Worm (Caenorhabditis elegans) whole organism, young adult: ENCODE measurements around the gene W05B10.3.

ENCODE experiments used
- C06A6.2 ChIP-seq: fragments of 200-800 bp; sonication (Bioruptor generic); conservative IDR thresholded peaks from 2 replicates; pipeline ENCODE4 v1.3.6; 2022; ENCODE audit warnings: missing genetic modification characterization, missing compliant biosample characterization
- F10E7.11 ChIP-seq: sonication (generic microtip); optimal IDR thresholded peaks from 2 replicates; lab custom pipeline; 2017; ENCODE audit warnings: mild to moderate bottlenecking, missing genetic modification characterization, moderate library complexity, missing compliant biosample characterization
- F33H1.4 ChIP-seq: fragments of 200-800 bp; sonication (Bioruptor generic); IDR thresholded peaks from 2 replicates; pipeline ENCODE4 v1.3.6; 2022; ENCODE audit warnings: missing genetic modification reagents, missing genetic modification characterization, missing compliant biosample characterization
- F39B2.1 ChIP-seq: fragments of 200-800 bp; sonication (Bioruptor generic); IDR thresholded peaks from 2 replicates; pipeline ENCODE4 v1.3.6; 2022; ENCODE audit warnings: missing genetic modification reagents, missing genetic modification characterization, missing compliant biosample characterization
- F49E8.2 ChIP-seq: sonication (generic microtip); optimal IDR thresholded peaks from 3 replicates; lab custom pipeline; 2017; ENCODE audit warnings: missing genetic modification characterization, mild to moderate bottlenecking, missing compliant biosample characterization, antibody characterized with exemption, moderate library complexity; ENCODE audit not compliant: insufficient read depth
- F52B5.7 ChIP-seq: sonication (generic microtip); optimal IDR thresholded peaks from 2 replicates; lab custom pipeline; 2016; ENCODE audit warnings: mild to moderate bottlenecking, missing genetic modification characterization, missing compliant biosample characterization
- F55B11.4 ChIP-seq: sonication (generic microtip); optimal IDR thresholded peaks from 2 replicates; lab custom pipeline; 2016; ENCODE audit warnings: missing compliant biosample characterization, missing genetic modification characterization, borderline replicate concordance; ENCODE audit not compliant: insufficient read depth
- F57A8.1 ChIP-seq: fragments of 200-800 bp; sonication (Bioruptor generic); optimal IDR thresholded peaks from 2 replicates; lab custom pipeline; 2018; ENCODE audit warnings: mild to moderate bottlenecking, missing genetic modification characterization, moderate library complexity, missing compliant biosample characterization
- K11D2.4 ChIP-seq: fragments of 200-800 bp; sonication (Bioruptor generic); IDR thresholded peaks from 2 replicates; pipeline ENCODE4 v1.3.6; 2022; ENCODE audit warnings: missing genetic modification reagents, missing genetic modification characterization, missing compliant biosample characterization
- K12H6.12 ChIP-seq: fragments of 200-800 bp; sonication (Bioruptor generic); optimal IDR thresholded peaks from 2 replicates; lab custom pipeline; 2018; ENCODE audit warnings: mild to moderate bottlenecking, missing genetic modification characterization, missing compliant biosample characterization
- Y67H2A.10 ChIP-seq: fragments of 200-800 bp; sonication (Bioruptor generic); conservative IDR thresholded peaks from 2 replicates; pipeline ENCODE4 v1.3.6; 2022; ENCODE audit warnings: missing genetic modification reagents, missing genetic modification characterization, missing compliant biosample characterization
- akir-1 ChIP-seq: fragments of 200-800 bp; sonication (Bioruptor generic); optimal IDR thresholded peaks from 2 replicates; lab custom pipeline; 2018; ENCODE audit warnings: mild to moderate bottlenecking, missing genetic modification characterization, moderate library complexity, missing compliant biosample characterization
- aptf-2 ChIP-seq: fragments of 200-800 bp; sonication (Bioruptor generic); conservative IDR thresholded peaks from 2 replicates; pipeline ENCODE4 v1.3.6; 2022; ENCODE audit warnings: missing genetic modification reagents, missing genetic modification characterization, missing compliant biosample characterization
- athp-1 ChIP-seq: sonication (generic microtip); optimal IDR thresholded peaks from 2 replicates; lab custom pipeline; 2017; ENCODE audit warnings: mild to moderate bottlenecking, missing genetic modification characterization, missing compliant biosample characterization
- attf-6 ChIP-seq: fragments of 200-800 bp; sonication (Bioruptor generic); IDR thresholded peaks from 2 replicates; pipeline ENCODE4 v1.3.6; 2022; ENCODE audit warnings: missing genetic modification reagents, missing genetic modification characterization, missing compliant biosample characterization
- cebp-1 ChIP-seq, 2 experiments: fragments of 200-800 bp in 1 of 2; sonication (Bioruptor generic) in 1 of 2; sonication (generic microtip) in 1 of 2; IDR thresholded peaks in 1 of 2; optimal IDR thresholded peaks in 1 of 2; 2 replicates each; pipeline versions ENCODE4 v1.3.6 to Lab custom; 2017 to 2022; ENCODE audit warnings: missing compliant biosample characterization in 2 of 2, missing genetic modification characterization in 2 of 2, mild to moderate bottlenecking in 1 of 2, missing genetic modification reagents in 1 of 2, moderate library complexity in 1 of 2
- ceh-91 ChIP-seq: fragments of 200-800 bp; sonication (Bioruptor generic); IDR thresholded peaks from 2 replicates; pipeline ENCODE4 v1.3.6; 2022; ENCODE audit warnings: missing genetic modification reagents, missing genetic modification characterization, missing compliant biosample characterization
- die-1 ChIP-seq: sonication (generic microtip); optimal IDR thresholded peaks from 2 replicates; lab custom pipeline; 2016; ENCODE audit warnings: missing genotype, mild to moderate bottlenecking, missing genetic modification characterization, missing compliant biosample characterization
- dpl-1 ChIP-seq: fragments of 150-350 bp; optimal IDR thresholded peaks from 2 replicates; lab custom pipeline; 2014; ENCODE audit warnings: missing biosample characterization, missing genetic modification reagents, missing genetic modification characterization
- egl-44 ChIP-seq: fragments of 200-800 bp; sonication (Bioruptor generic); IDR thresholded peaks from 2 replicates; pipeline ENCODE4 v1.3.6; 2022; ENCODE audit warnings: missing genetic modification reagents, missing genetic modification characterization, missing compliant biosample characterization
- egrh-3 ChIP-seq: fragments of 200-800 bp; sonication (Bioruptor generic); IDR thresholded peaks from 2 replicates; pipeline ENCODE4 v1.3.6; 2022; ENCODE audit warnings: missing genetic modification reagents, missing genetic modification characterization, missing compliant biosample characterization
- him-1 ChIP-seq: sonication (generic microtip); optimal IDR thresholded peaks from 2 replicates; lab custom pipeline; 2016; ENCODE audit warnings: missing genotype, missing genetic modification reagents, missing genetic modification characterization, missing compliant biosample characterization
- hmg-1.2 ChIP-seq: fragments of 200-800 bp; sonication (Bioruptor generic); IDR thresholded peaks from 2 replicates; pipeline ENCODE4 v1.3.6; 2022; ENCODE audit warnings: missing genetic modification reagents, missing genetic modification characterization, missing compliant biosample characterization
- hmg-20 ChIP-seq: fragments of 200-800 bp; sonication (Bioruptor generic); IDR thresholded peaks from 2 replicates; pipeline ENCODE4 v1.3.6; 2022; ENCODE audit warnings: missing genetic modification reagents, missing genetic modification characterization, missing compliant biosample characterization
- let-526 ChIP-seq: fragments of 200-800 bp; sonication (Bioruptor generic); IDR thresholded peaks from 2 replicates; pipeline ENCODE4 v1.3.6; 2022; ENCODE audit warnings: missing genetic modification reagents, missing genetic modification characterization, missing compliant biosample characterization
- lin-26 ChIP-seq: fragments of 200-800 bp; sonication (Bioruptor generic); IDR thresholded peaks from 2 replicates; pipeline ENCODE4 v1.3.6; 2022; ENCODE audit warnings: missing genetic modification reagents, missing genetic modification characterization, missing compliant biosample characterization
- lin-35 ChIP-seq, 3 experiments: fragments of 150-350 bp in 2 of 3; sonication (generic microtip) in 1 of 3; optimal IDR thresholded peaks; 2 replicates each; lab custom pipeline; 2014 to 2018; ENCODE audit warnings: missing biosample characterization in 3 of 3, missing genetic modification characterization in 3 of 3, missing genetic modification reagents in 3 of 3
- lsy-27 ChIP-seq: sonication (generic microtip); optimal IDR thresholded peaks from 2 replicates; lab custom pipeline; 2017; ENCODE audit warnings: missing genetic modification characterization, mild to moderate bottlenecking, missing compliant biosample characterization, antibody characterized with exemption, missing genotype, borderline replicate concordance; ENCODE audit not compliant: insufficient read depth
- mcd-1 ChIP-seq: fragments of 200-800 bp; sonication (Bioruptor generic); IDR thresholded peaks from 2 replicates; pipeline ENCODE4 v1.3.6; 2022; ENCODE audit warnings: missing genetic modification reagents, missing genetic modification characterization, missing compliant biosample characterization
- pbrm-1 ChIP-seq: fragments of 200-800 bp; sonication (Bioruptor generic); IDR thresholded peaks from 2 replicates; pipeline ENCODE4 v1.3.6; 2022; ENCODE audit warnings: missing genetic modification reagents, missing genetic modification characterization, missing compliant biosample characterization
- pha-4 ChIP-seq: fragments of 150-350 bp; sonication (generic microtip); optimal IDR thresholded peaks from 2 replicates; lab custom pipeline; 2014; ENCODE audit warnings: missing biosample characterization, missing genetic modification reagents, missing genetic modification characterization
- rpc-1 ChIP-seq, 2 experiments: fragments of 150-350 bp in 1 of 2; sonication (generic microtip) in 1 of 2; optimal IDR thresholded peaks; 2 replicates each; lab custom pipeline; 2014 to 2018; ENCODE audit warnings: missing biosample characterization in 1 of 2, missing genetic modification characterization in 1 of 2, missing genetic modification reagents in 1 of 2, missing genotype in 1 of 2
- sdz-38 ChIP-seq: sonication (generic microtip); optimal IDR thresholded peaks from 2 replicates; lab custom pipeline; 2016; ENCODE audit warnings: missing genotype, missing genetic modification characterization, missing compliant biosample characterization
- snpc-3.4 ChIP-seq: sonication (generic microtip); optimal IDR thresholded peaks from 2 replicates; lab custom pipeline; 2017; ENCODE audit warnings: missing genetic modification characterization, mild to moderate bottlenecking, missing compliant biosample characterization, antibody characterized with exemption, moderate library complexity, missing genotype, missing genetic modification reagents
- somi-1 ChIP-seq: fragments of 200-800 bp; sonication (Bioruptor generic); optimal IDR thresholded peaks from 2 replicates; lab custom pipeline; 2018; ENCODE audit warnings: mild to moderate bottlenecking, missing genetic modification characterization, missing compliant biosample characterization
- tlf-1 ChIP-seq: fragments of 200-800 bp; sonication (Bioruptor generic); optimal IDR thresholded peaks from 2 replicates; lab custom pipeline; 2018; ENCODE audit warnings: mild to moderate bottlenecking, missing genetic modification characterization, missing compliant biosample characterization
- xnd-1 ChIP-seq: sonication (generic microtip); optimal IDR thresholded peaks from 2 replicates; lab custom pipeline; 2016; ENCODE audit warnings: missing genotype, missing genetic modification reagents, missing genetic modification characterization, missing compliant biosample characterization
- zfh-2 ChIP-seq: fragments of 200-800 bp; sonication (Bioruptor generic); conservative IDR thresholded peaks from 2 replicates; pipeline ENCODE4 v1.3.6; 2022; ENCODE audit warnings: missing genetic modification reagents, missing genetic modification characterization, missing compliant biosample characterization
- ztf-18 ChIP-seq: sonication (generic microtip); optimal IDR thresholded peaks from 2 replicates; lab custom pipeline; 2016; ENCODE audit warnings: missing genotype, mild to moderate bottlenecking, missing genetic modification characterization, missing compliant biosample characterization
- ztf-25 ChIP-seq: fragments of 200-800 bp; sonication (Bioruptor generic); IDR thresholded peaks from 2 replicates; pipeline ENCODE4 v1.3.6; 2022; ENCODE audit warnings: missing genetic modification reagents, missing genetic modification characterization, missing compliant biosample characterization
- ztf-3 ChIP-seq: fragments of 200-800 bp; sonication (Bioruptor generic); optimal IDR thresholded peaks from 2 replicates; lab custom pipeline; 2018; ENCODE audit warnings: mild to moderate bottlenecking, missing genetic modification characterization, missing compliant biosample characterization

The W05B10.3 gene

ce11 chrV:12661619-12662018, at the start of gene W05B10.3:
TSS of gene W05B10.3 (minus strand) at chrV:12661719.
- TF ChIP-seq F10E7.11 (tag; lab: Kevin White, UChicago), result no peak
- no peak for TF ChIP-seq zfh-2 (GFP tag; lab: Robert Waterston, UW)
- no peak for TF ChIP-seq dpl-1 (GFP tag; lab: Kevin White, UChicago)
- TF ChIP-seq die-1 (tag; lab: Kevin White, UChicago), result no peak
- TF ChIP-seq hmg-1.2, result no peak
- TF ChIP-seq F55B11.4 (tag; lab: Kevin White, UChicago), result no peak
- no peak for TF ChIP-seq K11D2.4 (GFP tag; lab: Robert Waterston, UW)
- TF ChIP-seq ztf-25, result no peak
- no peak for TF ChIP-seq F52B5.7
- TF ChIP-seq Y67H2A.10, result no peak
- no peak for TF ChIP-seq mcd-1 (GFP tag; lab: Robert Waterston, UW)
- TF ChIP-seq rpc-1 (optimal IDR thresholded peaks at IDR 0.05; lab: Kevin White, UChicago), result no peak
- TF ChIP-seq rpc-1 (tag; optimal IDR thresholded peaks at IDR 0.05; lab: Kevin White, UChicago), result no peak
- no peak for TF ChIP-seq pbrm-1 (GFP tag; lab: Robert Waterston, UW)
- TF ChIP-seq F57A8.1 (GFP tag; lab: Kevin White, UChicago), result no peak
- TF ChIP-seq hmg-20 (GFP tag; lab: Robert Waterston, UW), result no peak
- no peak for TF ChIP-seq athp-1 (tag; lab: Kevin White, UChicago)
- no peak for TF ChIP-seq K12H6.12
- no peak for TF ChIP-seq tlf-1

ce11 chrV:12708305-12708704, 46.8 kb upstream of the W05B10.3 start, which contains the start of gene R11D1.2:
TSS of gene R11D1.2 (plus strand) at chrV:12708605.
- TF ChIP-seq Y67H2A.10 (no peak), let-526 (GFP tag; lab: Robert Waterston, UW) (no peak), attf-6 (no peak), egrh-3 (GFP tag; lab: Robert Waterston, UW) (no peak), ztf-18 (tag; lab: Kevin White, UChicago) (no peak), egl-44 (GFP tag; lab: Robert Waterston, UW) (no peak), F49E8.2 (tag; lab: Kevin White, UChicago) (no peak), pha-4 (tag; lab: Kevin White, UChicago) (no peak), pbrm-1 (GFP tag; lab: Robert Waterston, UW) (no peak), lsy-27 (tag; lab: Kevin White, UChicago) (no peak), xnd-1 (no peak), lin-26 (no peak), cebp-1 (GFP tag; IDR thresholded peaks at IDR 0.05; lab: Robert Waterston, UW) (no peak), cebp-1 (tag; optimal IDR thresholded peaks at IDR 0.05; lab: Kevin White, UChicago) (no peak), tlf-1 (no peak)

- TF ChIP-seq sdz-38 (no peak), somi-1 (GFP tag; lab: Kevin White, UChicago) (no peak), dpl-1 (GFP tag; lab: Kevin White, UChicago) (no peak), F39B2.1 (GFP tag; lab: Robert Waterston, UW) (no peak), akir-1 (GFP tag; lab: Kevin White, UChicago) (no peak), ztf-3 (no peak), Y67H2A.10 (no peak), egl-44 (GFP tag; lab: Robert Waterston, UW) (no peak), ceh-91 (GFP tag; lab: Robert Waterston, UW) (no peak), him-1 (tag; lab: Kevin White, UChicago) (no peak), lin-35 (GFP tag; optimal IDR thresholded peaks at IDR 0.05; lab: Kevin White, UChicago) (no peak), snpc-3.4 (no peak), lsy-27 (tag; lab: Kevin White, UChicago) (no peak), aptf-2 (GFP tag; lab: Robert Waterston, UW) (no peak), F33H1.4 (GFP tag; lab: Robert Waterston, UW) (no peak), C06A6.2 (no peak)
Observed at ce11 chrV:12706511-12706910, 45.0 kb upstream of the W05B10.3 start.
